Fruit fly (Drosophila melanogaster): ENCODE measurements around the gene CG15445.

DNA sequence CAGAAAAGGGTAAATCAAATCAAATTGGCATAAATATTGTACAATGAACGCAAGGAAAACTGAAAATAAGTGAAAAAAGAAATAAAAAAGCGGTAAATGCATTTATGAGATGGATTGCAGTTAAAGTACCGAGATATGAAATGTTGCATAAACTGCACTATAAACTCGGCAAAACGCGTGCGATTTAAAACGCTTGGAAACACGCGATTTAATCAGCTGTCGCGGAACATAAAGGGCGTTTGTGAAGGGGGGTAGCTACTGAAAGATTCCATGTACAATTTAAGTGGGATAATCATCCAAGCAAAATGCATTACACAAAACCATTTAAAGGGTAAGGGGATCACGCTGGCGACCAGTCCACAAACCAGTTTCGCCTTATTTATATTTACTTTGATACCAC, 9.8 kb downstream of the CG15445 start:
- no peak for TF ChIP-seq gl (tag; optimal IDR thresholded peaks at IDR 0.05)
- TF ChIP-seq D1 (tag; optimal IDR thresholded peaks at IDR 0.05): no peak
- no peak for TF ChIP-seq CG15710 (tag; optimal IDR thresholded peaks at IDR 0.05)
